Worm (Caenorhabditis elegans) whole organism, L1 larva: Measurements from ENCODE around the gene nspb-11.

ENCODE experiments used
- C16A3.4 ChIP-seq: fragments of 150-350 bp; optimal IDR thresholded peaks from 2 replicates; lab custom pipeline; 2014; ENCODE audit warnings: missing biosample characterization, missing genetic modification characterization
- F16B12.6 ChIP-seq: fragments of 150-350 bp; optimal IDR thresholded peaks from 2 replicates; lab custom pipeline; 2014; ENCODE audit warnings: missing biosample characterization, missing genetic modification characterization
- dpl-1 ChIP-seq, 3 experiments: fragments of 150-350 bp in 2 of 3; sonication (generic microtip) in 1 of 3; optimal IDR thresholded peaks; 2 replicates each; lab custom pipeline; 2014 to 2017; ENCODE audit warnings: missing biosample characterization in 3 of 3, missing genetic modification characterization in 3 of 3, missing genetic modification reagents in 3 of 3
- efl-1 ChIP-seq, 4 experiments: fragments of 150-350 bp; optimal IDR thresholded peaks in 3 of 4; peaks in 1 of 4; 1 replicate in 1 of 4; 2 replicates in 3 of 4; lab custom pipeline; 2014; ENCODE audit warnings: missing biosample characterization in 2 of 4, missing genetic modification characterization in 2 of 4, missing genetic modification reagents in 2 of 4
- fos-1 ChIP-seq: fragments of 150-350 bp; optimal IDR thresholded peaks from 2 replicates; lab custom pipeline; 2014; ENCODE audit warnings: missing biosample characterization, missing genetic modification characterization
- pag-3 ChIP-seq: sonication (generic microtip); optimal IDR thresholded peaks from 2 replicates; lab custom pipeline; 2017; ENCODE audit warnings: missing genetic modification characterization, mild to moderate bottlenecking, missing compliant biosample characterization, antibody characterized with exemption, borderline replicate concordance; ENCODE audit not compliant: insufficient read depth
- unc-130 ChIP-seq: fragments of 150-350 bp; optimal IDR thresholded peaks from 2 replicates; lab custom pipeline; 2017; ENCODE audit warnings: missing biosample characterization, missing genetic modification characterization, inconsistent platforms
- unc-62 ChIP-seq: fragments of 150-350 bp; optimal IDR thresholded peaks from 2 replicates; lab custom pipeline; 2014; ENCODE audit warnings: missing biosample characterization, missing genetic modification reagents, missing genetic modification characterization
- ztf-11 ChIP-seq, 2 experiments: sonication (generic microtip); optimal IDR thresholded peaks; 2 replicates each; lab custom pipeline; 2016 to 2017; ENCODE audit warnings: missing genetic modification characterization in 2 of 2, missing biosample characterization in 1 of 2, missing compliant biosample characterization in 1 of 2

- TF ChIP-seq fos-1 (tag; lab: Kevin White, UChicago) (no peak), C16A3.4 (no peak), F16B12.6 (tag; lab: Kevin White, UChicago) (no peak), dpl-1 (GFP tag; optimal IDR thresholded peaks at IDR 0.05; lab: Kevin White, UChicago) (no peak), pag-3 (tag; lab: Kevin White, UChicago) (no peak), unc-62 (GFP tag; lab: Kevin White, UChicago) (no peak), ztf-11 (tag; optimal IDR thresholded peaks at IDR 0.05; lab: Kevin White, UChicago) (no peak), unc-130 (tag; lab: Kevin White, UChicago) (no peak), efl-1 (optimal IDR thresholded peaks at IDR 0.05; lab: Kevin White, UChicago) (no peak), efl-1 (GFP tag; optimal IDR thresholded peaks at IDR 0.05 in 1 of 2; lab: Kevin White, UChicago) (no peak)
Measured at ce11 chrII:12935259-12935658, 28.1 kb downstream of the nspb-11 start, which contains the start of gene lips-9.
